Worm (Caenorhabditis elegans) whole organism, L4 larva: ENCODE results near the gene R05G9.3.

Experiments used
- ama-1 ChIP-seq: fragments of 150-350 bp; optimal IDR thresholded peaks from 2 replicates; lab custom pipeline; 2014; ENCODE audit warnings: inconsistent platforms, mixed read lengths
- nhr-11 ChIP-seq: fragments of 150-350 bp; optimal IDR thresholded peaks from 2 replicates; lab custom pipeline; 2014; ENCODE audit warnings: missing biosample characterization, missing genetic modification characterization
- zag-1 ChIP-seq: fragments of 150-350 bp; optimal IDR thresholded peaks from 2 replicates; lab custom pipeline; 2014; ENCODE audit warnings: missing biosample characterization, missing genetic modification characterization

DNA sequence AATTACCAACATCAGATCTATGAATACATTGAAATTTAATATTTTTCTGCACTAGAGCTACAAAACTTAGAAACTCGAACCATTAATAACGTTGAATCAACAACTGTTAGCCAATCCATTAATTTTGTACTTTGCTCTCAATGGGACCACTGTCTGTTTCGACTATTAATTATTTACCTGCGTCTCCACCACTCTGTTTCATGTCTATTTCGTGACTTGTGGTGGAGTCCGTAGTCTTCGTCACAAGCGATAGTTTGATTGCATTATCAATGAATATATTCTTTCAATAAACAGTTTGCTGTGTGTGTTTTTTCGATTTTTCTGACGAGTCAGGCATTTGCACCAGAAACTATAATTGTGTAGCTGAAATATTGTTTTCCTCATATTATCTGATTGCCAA is 15.0 kb downstream of the R05G9.3 start:
- TF ChIP-seq ama-1 (lab: Kevin White, UChicago) = no peak
- TF ChIP-seq zag-1 (tag; lab: Kevin White, UChicago) = no peak
- no peak for TF ChIP-seq nhr-11 (tag; lab: Kevin White, UChicago)
